Fruit fly (Drosophila melanogaster) whole organism, embryonic: Measurements from ENCODE around the gene Vps37B.

ENCODE experiments used
- ATbp ChIP-seq: fragments of 200-800 bp; sonication (Bioruptor generic); optimal IDR thresholded peaks from 2 replicates; lab custom pipeline; 2017; ENCODE audit warnings: missing biosample characterization, mild to moderate bottlenecking, missing genetic modification characterization, missing genetic modification reagents
- CG10274 ChIP-seq: fragments of 200-800 bp; sonication (Bioruptor generic); optimal IDR thresholded peaks from 3 replicates; lab custom pipeline; 2017; ENCODE audit warnings: missing biosample characterization, mild to moderate bottlenecking, missing genetic modification characterization
- CG10366 ChIP-seq: fragments of 200-800 bp; sonication (Bioruptor generic); IDR thresholded peaks from 2 replicates; pipeline ENCODE4 v1.3.6; 2022; ENCODE audit warnings: missing biosample characterization, missing genetic modification characterization
- CG10979 ChIP-seq: fragments of 200-800 bp; sonication (Bioruptor generic); optimal IDR thresholded peaks from 2 replicates; lab custom pipeline; 2018; ENCODE audit warnings: missing biosample characterization, mild to moderate bottlenecking, missing genetic modification characterization, moderate library complexity
- CG11504 ChIP-seq: fragments of 200-800 bp; sonication (Bioruptor generic); optimal IDR thresholded peaks from 3 replicates; lab custom pipeline; 2019; ENCODE audit warnings: missing biosample characterization, mild to moderate bottlenecking, missing genetic modification characterization, moderate library complexity
- CG12236 ChIP-seq: fragments of 200-800 bp; sonication (Bioruptor generic); optimal IDR thresholded peaks from 2 replicates; lab custom pipeline; 2016; ENCODE audit warnings: missing biosample characterization, missing genetic modification characterization
- CG12391 ChIP-seq: fragments of 200-800 bp; sonication (Bioruptor generic); optimal IDR thresholded peaks from 3 replicates; lab custom pipeline; 2018; ENCODE audit warnings: missing biosample characterization, mild to moderate bottlenecking, missing genetic modification characterization, moderate library complexity
- CG12659 ChIP-seq: fragments of 200-800 bp; sonication (Bioruptor generic); optimal IDR thresholded peaks from 3 replicates; lab custom pipeline; 2017; ENCODE audit warnings: mild to moderate bottlenecking, missing biosample characterization, missing genetic modification reagents, missing genetic modification characterization
- CG15011 ChIP-seq: fragments of 200-800 bp; sonication (Bioruptor generic); optimal IDR thresholded peaks from 3 replicates; lab custom pipeline; 2018; ENCODE audit warnings: missing biosample characterization, mild to moderate bottlenecking, missing genetic modification characterization
- CG17328 ChIP-seq: fragments of 200-800 bp; sonication (Bioruptor generic); IDR thresholded peaks from 2 replicates; pipeline ENCODE4 v1.3.6; 2022; ENCODE audit warnings: missing biosample characterization, missing genetic modification characterization
- CG18011 ChIP-seq: fragments of 200-800 bp; sonication (Bioruptor generic); optimal IDR thresholded peaks from 2 replicates; lab custom pipeline; 2017; ENCODE audit warnings: missing biosample characterization, missing genetic modification characterization, mild to moderate bottlenecking, moderate library complexity, missing genotype
- CG2202 ChIP-seq: fragments of 200-800 bp; sonication (Bioruptor generic); optimal IDR thresholded peaks from 2 replicates; lab custom pipeline; 2018; ENCODE audit warnings: missing biosample characterization, mild to moderate bottlenecking, missing genetic modification characterization
- CG31365 ChIP-seq: fragments of 200-800 bp; sonication (Bioruptor generic); optimal IDR thresholded peaks from 2 replicates; lab custom pipeline; 2018; ENCODE audit warnings: missing biosample characterization, mild to moderate bottlenecking, missing genetic modification characterization
- CG3838 ChIP-seq: fragments of 200-800 bp; sonication (Bioruptor generic); optimal IDR thresholded peaks from 3 replicates; lab custom pipeline; 2016; ENCODE audit warnings: missing biosample characterization, missing genetic modification characterization
- CG42726 ChIP-seq: fragments of 200-800 bp; sonication (Bioruptor generic); IDR thresholded peaks from 2 replicates; pipeline ENCODE4 v1.3.6; 2022; ENCODE audit warnings: missing biosample characterization, missing genetic modification characterization; ENCODE audit not compliant: partially characterized antibody
- CG4360 ChIP-seq: fragments of 200-800 bp; sonication (Bioruptor generic); IDR thresholded peaks from 2 replicates; pipeline ENCODE4 v1.3.6; 2022; ENCODE audit warnings: missing biosample characterization, missing genetic modification characterization
- CG6254 ChIP-seq: fragments of 200-800 bp; sonication (Bioruptor generic); optimal IDR thresholded peaks from 3 replicates; lab custom pipeline; 2017; ENCODE audit warnings: mild to moderate bottlenecking, missing biosample characterization, missing genetic modification reagents, missing genetic modification characterization
- CG9437 ChIP-seq: fragments of 200-800 bp; sonication (Bioruptor generic); optimal IDR thresholded peaks from 2 replicates; lab custom pipeline; 2018; ENCODE audit warnings: missing biosample characterization, mild to moderate bottlenecking, missing genetic modification characterization
- CG9609 ChIP-seq: fragments of 200-800 bp; sonication (Bioruptor generic); optimal IDR thresholded peaks from 3 replicates; lab custom pipeline; 2016; ENCODE audit warnings: missing biosample characterization, missing genetic modification characterization
- D19A ChIP-seq: fragments of 200-800 bp; optimal IDR thresholded peaks from 3 replicates; lab custom pipeline; 2019; ENCODE audit warnings: missing biosample characterization, mild to moderate bottlenecking, missing genetic modification characterization, moderate library complexity
- Dip2 ChIP-seq: fragments of 200-800 bp; sonication (Bioruptor generic); IDR thresholded peaks from 2 replicates; pipeline ENCODE4 v1.3.6; 2022; ENCODE audit warnings: missing biosample characterization, missing genetic modification characterization
- Doc3 ChIP-seq: fragments of 200-800 bp; sonication (Bioruptor generic); IDR thresholded peaks from 3 replicates; pipeline ENCODE4 v1.3.6; 2022; ENCODE audit warnings: missing biosample characterization, missing genetic modification characterization; ENCODE audit not compliant: partially characterized antibody
- Gug ChIP-seq: fragments of 200-800 bp; sonication (Bioruptor generic); IDR thresholded peaks from 4 replicates; pipeline ENCODE4 v1.3.6; 2022; ENCODE audit warnings: missing biosample characterization, missing genetic modification characterization
- Jarid2 ChIP-seq: fragments of 200-800 bp; sonication (Bioruptor generic); optimal IDR thresholded peaks from 3 replicates; lab custom pipeline; 2017; ENCODE audit warnings: mild to moderate bottlenecking, missing biosample characterization, missing genetic modification reagents, missing genetic modification characterization
- Neu2 ChIP-seq: fragments of 200-800 bp; sonication (Bioruptor generic); optimal IDR thresholded peaks from 3 replicates; lab custom pipeline; 2016; ENCODE audit warnings: missing biosample characterization, missing genetic modification characterization, borderline replicate concordance
- Opbp ChIP-seq: fragments of 200-800 bp; sonication (Bioruptor generic); IDR thresholded peaks from 3 replicates; pipeline ENCODE4 v1.3.6; 2022; ENCODE audit warnings: missing biosample characterization, missing genetic modification characterization; ENCODE audit not compliant: partially characterized antibody
- Optix ChIP-seq: fragments of 200-800 bp; sonication (Bioruptor generic); IDR thresholded peaks from 3 replicates; pipeline ENCODE4 v1.3.6; 2022; ENCODE audit warnings: missing biosample characterization, missing genetic modification characterization
- TFAM ChIP-seq: fragments of 200-800 bp; sonication (Bioruptor generic); optimal IDR thresholded peaks from 2 replicates; lab custom pipeline; 2017; ENCODE audit warnings: missing biosample characterization, missing genetic modification characterization, inconsistent platforms
- amos ChIP-seq: fragments of 200-800 bp; sonication (Bioruptor generic); IDR thresholded peaks from 2 replicates; pipeline ENCODE4 v1.3.6; 2022; ENCODE audit warnings: missing biosample characterization, missing genetic modification characterization; ENCODE audit not compliant: partially characterized antibody
- bab2 ChIP-seq: fragments of 200-800 bp; sonication (Bioruptor generic); optimal IDR thresholded peaks from 2 replicates; lab custom pipeline; 2016; ENCODE audit warnings: missing biosample characterization, missing genetic modification characterization
- cato ChIP-seq: fragments of 200-800 bp; sonication (Bioruptor generic); optimal IDR thresholded peaks from 2 replicates; lab custom pipeline; 2016; ENCODE audit warnings: missing biosample characterization, missing genetic modification characterization, borderline replicate concordance
- chm ChIP-seq: fragments of 200-800 bp; sonication (Bioruptor generic); IDR thresholded peaks from 2 replicates; pipeline ENCODE4 v1.3.6; 2022; ENCODE audit warnings: missing biosample characterization, missing genetic modification characterization
- crp ChIP-seq, 2 experiments: fragments of 200-800 bp; sonication (Bioruptor generic); optimal IDR thresholded peaks; 2 replicates in 1 of 2; 3 replicates in 1 of 2; lab custom pipeline; 2017; ENCODE audit warnings: missing biosample characterization in 2 of 2, missing genetic modification characterization in 2 of 2, mild to moderate bottlenecking in 1 of 2, moderate library complexity in 1 of 2
- cwo ChIP-seq: fragments of 200-800 bp; sonication (Bioruptor generic); optimal IDR thresholded peaks from 3 replicates; lab custom pipeline; 2017; ENCODE audit warnings: missing biosample characterization, missing genetic modification characterization, mild to moderate bottlenecking, moderate library complexity, missing genetic modification reagents
- dmrt11E ChIP-seq: fragments of 200-800 bp; sonication (Bioruptor generic); optimal IDR thresholded peaks from 3 replicates; lab custom pipeline; 2018; ENCODE audit warnings: missing biosample characterization, mild to moderate bottlenecking, missing genetic modification characterization, moderate library complexity
- dpn ChIP-seq, 2 experiments: fragments of 200-800 bp; sonication (Bioruptor generic); optimal IDR thresholded peaks; 3 replicates each; lab custom pipeline; 2016; ENCODE audit warnings: missing biosample characterization in 2 of 2, missing genetic modification characterization in 2 of 2
- en ChIP-seq: fragments of 200-800 bp; sonication (Bioruptor generic); optimal IDR thresholded peaks from 2 replicates; lab custom pipeline; 2016; ENCODE audit warnings: missing biosample characterization, missing genetic modification characterization
- eve ChIP-seq, 2 experiments: fragments of >200 bp; optimal IDR thresholded peaks; 2 replicates each; lab custom pipeline; 2017; ENCODE audit warnings: missing biosample characterization in 2 of 2, missing genetic modification characterization in 2 of 2
- gt ChIP-seq: fragments of 200-800 bp; sonication (Bioruptor generic); IDR thresholded peaks from 2 replicates; pipeline ENCODE4 v1.3.6; 2022; ENCODE audit warnings: missing biosample characterization, missing genetic modification characterization
- lmd ChIP-seq: fragments of 200-800 bp; sonication (Bioruptor generic); IDR thresholded peaks from 2 replicates; pipeline ENCODE4 v1.3.6; 2022; ENCODE audit warnings: missing biosample characterization, missing genetic modification characterization
- onecut ChIP-seq: fragments of 200-800 bp; sonication (Bioruptor generic); IDR thresholded peaks from 2 replicates; pipeline ENCODE4 v1.3.6; 2022; ENCODE audit warnings: missing biosample characterization, missing genetic modification characterization
- org-1 ChIP-seq: fragments of 200-800 bp; sonication (Bioruptor generic); optimal IDR thresholded peaks from 2 replicates; lab custom pipeline; 2017; ENCODE audit warnings: missing biosample characterization, missing genetic modification characterization
- shn ChIP-seq: fragments of 200-800 bp; sonication (Bioruptor generic); optimal IDR thresholded peaks from 3 replicates; lab custom pipeline; 2016; ENCODE audit warnings: missing biosample characterization, missing genetic modification characterization
- sob ChIP-seq: fragments of 200-800 bp; sonication (Bioruptor generic); IDR thresholded peaks from 2 replicates; pipeline ENCODE4 v1.3.6; 2022; ENCODE audit warnings: missing biosample characterization, missing genetic modification characterization
- stc ChIP-seq: fragments of 200-800 bp; sonication (Bioruptor generic); IDR thresholded peaks from 2 replicates; pipeline ENCODE4 v1.3.6; 2022; ENCODE audit warnings: missing biosample characterization, missing genetic modification characterization
- usp ChIP-seq: fragments of >200 bp; optimal IDR thresholded peaks from 2 replicates; lab custom pipeline; 2017; ENCODE audit warnings: missing biosample characterization, missing genetic modification characterization
- zen ChIP-seq: fragments of 200-800 bp; sonication (Bioruptor generic); optimal IDR thresholded peaks from 3 replicates; lab custom pipeline; 2018; ENCODE audit warnings: missing biosample characterization, mild to moderate bottlenecking, missing genetic modification characterization, moderate library complexity

The Vps37B gene

DNA sequence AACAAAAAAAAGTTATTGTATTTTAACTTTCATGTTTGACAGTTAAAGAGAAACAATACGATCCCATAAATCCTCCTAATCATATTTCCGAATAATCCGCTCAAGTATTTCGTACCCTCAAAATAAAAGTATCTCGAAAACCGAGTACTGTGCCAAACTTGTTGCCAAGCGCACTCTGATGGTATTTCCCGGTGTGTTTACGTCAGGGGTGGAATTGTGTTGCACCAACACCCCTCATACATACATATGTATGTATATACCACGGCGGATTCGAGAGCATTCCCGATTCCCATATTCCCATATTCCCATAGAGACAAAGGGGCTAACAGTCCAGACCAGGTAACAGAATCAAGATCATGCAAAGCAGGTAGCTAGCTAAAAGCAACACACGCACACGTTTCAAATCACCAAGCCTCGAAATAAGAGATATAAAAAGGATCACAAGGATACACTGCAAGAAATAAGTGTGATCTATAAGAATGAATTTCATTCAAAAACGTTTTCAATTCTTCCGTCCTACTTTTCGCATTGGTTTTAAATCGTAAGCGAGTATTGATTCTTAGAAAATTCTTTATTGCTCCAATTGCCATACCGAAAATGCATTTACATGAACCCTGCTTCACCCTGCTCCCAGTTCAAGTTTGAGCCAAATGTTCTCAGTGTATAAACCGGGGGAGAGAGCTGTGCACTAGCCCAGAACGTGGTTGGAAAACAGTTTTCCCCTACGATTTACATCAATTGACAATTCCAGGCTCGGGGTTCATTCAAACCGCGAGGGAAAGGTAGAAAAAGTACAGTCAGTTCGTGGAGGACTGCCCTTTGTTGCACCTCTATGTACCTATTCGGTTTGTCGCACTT, 13.8 kb upstream of the Vps37B start (continued):
- TF ChIP-seq CG10366 (GFP tag; lab: Robert Waterston, UW): no peak; the same call in 1 of the 2 replicates
- TF ChIP-seq CG2202 (tag; lab: Kevin White, UChicago): peak; percentile 87
- TF ChIP-seq Optix (GFP tag; lab: Robert Waterston, UW): peak; percentile 69; the same call in 2 of the 3 replicates
- TF ChIP-seq CG17328 (GFP tag; lab: Robert Waterston, UW): peak; percentile 82
- TF ChIP-seq org-1 (GFP tag; lab: Kevin White, UChicago): peak; percentile 70
- peak; percentile 87 to 88 for TF ChIP-seq eve (GFP tag; optimal IDR thresholded peaks at IDR 0.05; lab: Kevin White, UChicago)
- no peak for TF ChIP-seq CG31365
- no peak for TF ChIP-seq amos (GFP tag; lab: Robert Waterston, UW)
- TF ChIP-seq D19A (tag; lab: Kevin White, UChicago): peak; percentile 85
- peak; percentile 46 for TF ChIP-seq cato (GFP tag; lab: Kevin White, UChicago)
- peak; percentile 40; the same call in 1 of the 2 replicates for TF ChIP-seq lmd (GFP tag; lab: Robert Waterston, UW)
- TF ChIP-seq CG10979: peak; percentile 95
- peak; percentile 75 for TF ChIP-seq bab2 (GFP tag; lab: Kevin White, UChicago)
- TF ChIP-seq Neu2: peak; percentile 90
- TF ChIP-seq CG11504 (tag; lab: Kevin White, UChicago): peak; percentile 73
- TF ChIP-seq Doc3 (GFP tag; lab: Robert Waterston, UW): no peak
- no peak for TF ChIP-seq Dip2
- TF ChIP-seq chm (GFP tag; lab: Robert Waterston, UW): peak; percentile 60; the same call in 1 of the 2 replicates
- peak; percentile 51; the same call in 1 of the 2 replicates for TF ChIP-seq gt (GFP tag; lab: Robert Waterston, UW)
- no peak for TF ChIP-seq usp (GFP tag; lab: Kevin White, UChicago)
- no peak for TF ChIP-seq stc (GFP tag; lab: Robert Waterston, UW)
- TF ChIP-seq CG6254: peak; percentile 78
- no peak for TF ChIP-seq CG42726
- no peak for TF ChIP-seq CG4360
- TF ChIP-seq CG12391 (tag; lab: Kevin White, UChicago): peak; percentile 87
- no peak for TF ChIP-seq cwo (GFP tag; lab: Kevin White, UChicago)
- peak; percentile 83 for TF ChIP-seq shn (GFP tag; lab: Kevin White, UChicago)
- TF ChIP-seq CG12659 (GFP tag; lab: Kevin White, UChicago): peak; percentile 11
- no peak for TF ChIP-seq CG18011 (GFP tag; lab: Kevin White, UChicago)
- TF ChIP-seq zen (tag; lab: Kevin White, UChicago): peak; percentile 95
- peak; percentile 98 for TF ChIP-seq dmrt11E (tag; lab: Kevin White, UChicago)
- peak; percentile 69 for TF ChIP-seq en
- peak; percentile 66 for TF ChIP-seq onecut (GFP tag; lab: Robert Waterston, UW)
- peak; percentile 39 for TF ChIP-seq ATbp
- peak; percentile 3 for TF ChIP-seq CG9437 (GFP tag; lab: Kevin White, UChicago)
- TF ChIP-seq CG3838 (GFP tag; lab: Kevin White, UChicago): no peak
- peak; percentile 40 for TF ChIP-seq CG15011 (GFP tag; lab: Kevin White, UChicago)
- no peak for TF ChIP-seq CG10274 (GFP tag; lab: Kevin White, UChicago)
- TF ChIP-seq sob (GFP tag; lab: Robert Waterston, UW): no peak
- TF ChIP-seq Opbp (GFP tag; lab: Robert Waterston, UW): no peak
- peak; percentile 84 for TF ChIP-seq CG12236
- peak; percentile 77 for TF ChIP-seq CG9609 (GFP tag; lab: Kevin White, UChicago)
- TF ChIP-seq crp (GFP tag; optimal IDR thresholded peaks at IDR 0.05; lab: Kevin White, UChicago): no peak
- peak; percentile 64; the same call in 2 of the 4 replicates for TF ChIP-seq Gug (GFP tag; lab: Robert Waterston, UW)
- peak; percentile 62 for TF ChIP-seq TFAM
- TF ChIP-seq Jarid2 (GFP tag; lab: Kevin White, UChicago): peak; percentile 13
- peak; percentile 59 to 64 for TF ChIP-seq dpn (GFP tag; optimal IDR thresholded peaks at IDR 0.05; lab: Kevin White, UChicago)
